Fruit fly (Drosophila melanogaster) whole organism, embryonic: Measurements from ENCODE around the gene CG14383.

Experiments used
- Antp ChIP-seq: fragments of 200-800 bp; sonication (Bioruptor generic); optimal IDR thresholded peaks from 3 replicates; lab custom pipeline; 2016; ENCODE audit warnings: missing biosample characterization, missing genetic modification characterization
- CG11093 ChIP-seq: fragments of 200-800 bp; sonication (Bioruptor generic); IDR thresholded peaks from 3 replicates; pipeline ENCODE4 v1.3.6; 2022; ENCODE audit warnings: missing biosample characterization, missing genetic modification characterization
- CG11398 ChIP-seq: fragments of 200-800 bp; sonication (Bioruptor generic); optimal IDR thresholded peaks from 2 replicates; lab custom pipeline; 2016; ENCODE audit warnings: missing biosample characterization, missing genetic modification characterization
- CG11560 ChIP-seq: fragments of 200-800 bp; sonication (Bioruptor generic); IDR thresholded peaks from 3 replicates; pipeline ENCODE4 v1.3.6; 2022; ENCODE audit warnings: missing biosample characterization, missing genetic modification characterization
- CG12391 ChIP-seq: fragments of 200-800 bp; sonication (Bioruptor generic); optimal IDR thresholded peaks from 3 replicates; lab custom pipeline; 2018; ENCODE audit warnings: missing biosample characterization, mild to moderate bottlenecking, missing genetic modification characterization, moderate library complexity
- CG13123 ChIP-seq: fragments of 200-800 bp; sonication (Bioruptor generic); optimal IDR thresholded peaks from 2 replicates; lab custom pipeline; 2016; ENCODE audit warnings: missing biosample characterization, missing genetic modification characterization
- CG13424 ChIP-seq: fragments of 200-800 bp; sonication (Bioruptor generic); optimal IDR thresholded peaks from 2 replicates; lab custom pipeline; 2019; ENCODE audit warnings: missing biosample characterization, mild to moderate bottlenecking, missing genetic modification characterization, moderate library complexity
- CG17361 ChIP-seq: fragments of 200-800 bp; sonication (Bioruptor generic); IDR thresholded peaks from 3 replicates; pipeline ENCODE4 v1.3.6; 2022; ENCODE audit warnings: missing biosample characterization, missing genetic modification characterization
- CG17385 ChIP-seq: fragments of 200-800 bp; sonication (Bioruptor generic); optimal IDR thresholded peaks from 3 replicates; lab custom pipeline; 2018; ENCODE audit warnings: missing biosample characterization, mild to moderate bottlenecking, missing genetic modification characterization
- CG17612 ChIP-seq: fragments of 200-800 bp; sonication (Bioruptor generic); IDR thresholded peaks from 2 replicates; pipeline ENCODE4 v1.3.6; 2022; ENCODE audit warnings: missing biosample characterization, missing genetic modification characterization
- CG31441 ChIP-seq: fragments of 200-800 bp; sonication (Bioruptor generic); IDR thresholded peaks from 2 replicates; pipeline ENCODE4 v1.3.6; 2022; ENCODE audit warnings: missing biosample characterization, missing genetic modification characterization
- CG5245 ChIP-seq: fragments of 200-800 bp; sonication (Bioruptor generic); optimal IDR thresholded peaks from 3 replicates; lab custom pipeline; 2016; ENCODE audit warnings: missing biosample characterization, missing genetic modification characterization
- CG7839 ChIP-seq: fragments of 200-800 bp; sonication (Bioruptor generic); optimal IDR thresholded peaks from 3 replicates; lab custom pipeline; 2018; ENCODE audit warnings: missing biosample characterization, mild to moderate bottlenecking, missing genetic modification characterization, moderate library complexity
- CG8765 ChIP-seq: fragments of 200-800 bp; sonication (Bioruptor generic); IDR thresholded peaks from 2 replicates; pipeline ENCODE4 v1.3.6; 2022; ENCODE audit warnings: missing biosample characterization, missing genetic modification characterization
- CrebB ChIP-seq: fragments of 200-800 bp; sonication (Bioruptor generic); optimal IDR thresholded peaks from 3 replicates; lab custom pipeline; 2018; ENCODE audit warnings: missing biosample characterization, mild to moderate bottlenecking, missing genetic modification characterization
- Dek ChIP-seq: fragments of 200-800 bp; sonication (Bioruptor generic); optimal IDR thresholded peaks from 3 replicates; lab custom pipeline; 2019; ENCODE audit warnings: missing biosample characterization, mild to moderate bottlenecking, missing genetic modification characterization, moderate library complexity
- Drgx ChIP-seq: fragments of 200-800 bp; sonication (Bioruptor generic); IDR thresholded peaks from 2 replicates; pipeline ENCODE4 v1.3.6; 2022; ENCODE audit warnings: missing biosample characterization, missing genetic modification characterization
- E2f1 ChIP-seq: fragments of 200-800 bp; sonication (Bioruptor generic); IDR thresholded peaks from 2 replicates; pipeline ENCODE4 v1.3.6; 2022; ENCODE audit warnings: missing biosample characterization, missing genetic modification characterization
- Ets65A ChIP-seq: fragments of 200-800 bp; sonication (Bioruptor generic); peaks from one replicate; lab custom pipeline; 2016; ENCODE audit warnings: missing biosample characterization, missing genetic modification characterization
- Gsc ChIP-seq: fragments of 200-800 bp; sonication (Bioruptor generic); IDR thresholded peaks from 2 replicates; pipeline ENCODE4 v1.3.6; 2022; ENCODE audit warnings: missing biosample characterization, missing genetic modification characterization
- HLH4C ChIP-seq: fragments of 200-800 bp; sonication (Bioruptor generic); IDR thresholded peaks from 3 replicates; pipeline ENCODE4 v1.3.6; 2022; ENCODE audit warnings: missing biosample characterization, missing genetic modification characterization; ENCODE audit not compliant: partially characterized antibody
- Mes4 ChIP-seq: fragments of 200-800 bp; sonication (Bioruptor generic); optimal IDR thresholded peaks from 2 replicates; lab custom pipeline; 2016; ENCODE audit warnings: missing biosample characterization, missing genetic modification characterization
- PHDP ChIP-seq: fragments of 200-800 bp; sonication (Bioruptor generic); optimal IDR thresholded peaks from 3 replicates; lab custom pipeline; 2018; ENCODE audit warnings: missing biosample characterization, mild to moderate bottlenecking, missing genetic modification characterization, moderate library complexity
- Poxn ChIP-seq: fragments of 200-800 bp; sonication (Bioruptor generic); IDR thresholded peaks from 2 replicates; pipeline ENCODE4 v1.3.6; 2022; ENCODE audit warnings: missing biosample characterization, missing genetic modification characterization
- Ravus ChIP-seq: fragments of 200-800 bp; sonication (Bioruptor generic); IDR thresholded peaks from 2 replicates; pipeline ENCODE4 v1.3.6; 2022; ENCODE audit warnings: missing biosample characterization, missing genetic modification characterization
- Sin3A ChIP-seq: fragments of >200 bp; optimal IDR thresholded peaks from 2 replicates; lab custom pipeline; 2018
- Stat92E ChIP-seq, 3 experiments: fragments of >200 bp in 2 of 3; fragments of 200-800 bp in 1 of 3; sonication (Bioruptor generic) in 1 of 3; optimal IDR thresholded peaks; 2 replicates each; lab custom pipeline; 2017 to 2019; ENCODE audit warnings: missing biosample characterization in 3 of 3, missing genetic modification characterization in 3 of 3, mild to moderate bottlenecking in 1 of 3, moderate library complexity in 1 of 3
- Trl ChIP-seq, 3 experiments: fragments of >200 bp in 2 of 3; fragments of 200-800 bp in 1 of 3; sonication (Bioruptor generic) in 1 of 3; optimal IDR thresholded peaks; 2 replicates in 1 of 3; 3 replicates in 2 of 3; lab custom pipeline; 2016 to 2017; ENCODE audit warnings: missing biosample characterization in 1 of 3, missing genetic modification characterization in 1 of 3
- Xbp1 ChIP-seq: fragments of 200-800 bp; sonication (Bioruptor generic); optimal IDR thresholded peaks from 3 replicates; lab custom pipeline; 2016; ENCODE audit warnings: missing biosample characterization, mild to moderate bottlenecking, missing genetic modification characterization
- ara ChIP-seq: fragments of 200-800 bp; sonication (Bioruptor generic); IDR thresholded peaks from 2 replicates; pipeline ENCODE4 v1.3.6; 2022; ENCODE audit warnings: missing biosample characterization, missing genetic modification characterization
- az2 ChIP-seq: fragments of 200-800 bp; sonication (Bioruptor generic); optimal IDR thresholded peaks from 3 replicates; lab custom pipeline; 2016; ENCODE audit warnings: missing biosample characterization, missing genetic modification characterization
- cas ChIP-seq: fragments of 200-800 bp; sonication (Bioruptor generic); IDR thresholded peaks from 2 replicates; pipeline ENCODE4 v1.3.6; 2022; ENCODE audit warnings: missing biosample characterization, missing genetic modification characterization
- cg ChIP-seq: fragments of 200-800 bp; sonication (Bioruptor generic); optimal IDR thresholded peaks from 3 replicates; lab custom pipeline; 2019; ENCODE audit warnings: missing biosample characterization, mild to moderate bottlenecking, missing genetic modification characterization, moderate library complexity
- ems ChIP-seq: fragments of 200-800 bp; sonication (Bioruptor generic); optimal IDR thresholded peaks from 3 replicates; lab custom pipeline; 2016; ENCODE audit warnings: missing biosample characterization, missing genetic modification characterization
- en ChIP-seq: fragments of 200-800 bp; sonication (Bioruptor generic); optimal IDR thresholded peaks from 2 replicates; lab custom pipeline; 2016; ENCODE audit warnings: missing biosample characterization, missing genetic modification characterization
- fd3F ChIP-seq: fragments of 200-800 bp; sonication (Bioruptor generic); optimal IDR thresholded peaks from 2 replicates; lab custom pipeline; 2018; ENCODE audit warnings: missing biosample characterization, mild to moderate bottlenecking, missing genetic modification characterization, moderate library complexity
- ftz-f1 ChIP-seq: fragments of 200-800 bp; sonication (Bioruptor generic); optimal IDR thresholded peaks from 2 replicates; lab custom pipeline; 2016; ENCODE audit warnings: missing biosample characterization, missing genetic modification characterization
- gem ChIP-seq: fragments of 200-800 bp; sonication (Bioruptor generic); optimal IDR thresholded peaks from 2 replicates; lab custom pipeline; 2019; ENCODE audit warnings: missing biosample characterization, mild to moderate bottlenecking, missing genetic modification characterization, moderate library complexity
- ham ChIP-seq: fragments of 200-800 bp; sonication (Bioruptor generic); IDR thresholded peaks from 2 replicates; pipeline ENCODE4 v1.3.6; 2022; ENCODE audit warnings: missing biosample characterization, missing genetic modification characterization
- hb ChIP-seq: fragments of 200-800 bp; sonication (Bioruptor generic); IDR thresholded peaks from 3 replicates; pipeline ENCODE4 v1.3.6; 2022; ENCODE audit warnings: missing biosample characterization, missing genetic modification characterization; ENCODE audit not compliant: partially characterized antibody
- kah ChIP-seq: fragments of 200-800 bp; sonication (Bioruptor generic); optimal IDR thresholded peaks from 2 replicates; lab custom pipeline; 2018; ENCODE audit warnings: missing biosample characterization, mild to moderate bottlenecking, missing genetic modification characterization
- lilli ChIP-seq: fragments of 200-800 bp; sonication (Bioruptor generic); optimal IDR thresholded peaks from 3 replicates; lab custom pipeline; 2016; ENCODE audit warnings: missing biosample characterization, missing genetic modification characterization
- mirr ChIP-seq: fragments of 200-800 bp; sonication (Bioruptor generic); optimal IDR thresholded peaks from 3 replicates; lab custom pipeline; 2018; ENCODE audit warnings: missing biosample characterization, mild to moderate bottlenecking, missing genetic modification characterization
- pho ChIP-seq: fragments of 200-800 bp; sonication (Bioruptor generic); optimal IDR thresholded peaks from 2 replicates; lab custom pipeline; 2016; ENCODE audit warnings: missing biosample characterization, missing genetic modification characterization
- prd ChIP-seq, 3 experiments: fragments of >200 bp in 2 of 3; fragments of 200-800 bp in 1 of 3; sonication (Bioruptor generic) in 1 of 3; optimal IDR thresholded peaks in 2 of 3; IDR thresholded peaks in 1 of 3; 2 replicates in 2 of 3; 3 replicates in 1 of 3; pipeline versions ENCODE4 v1.3.6 to Lab custom; 2017 to 2022; ENCODE audit warnings: missing biosample characterization in 1 of 3, missing genetic modification characterization in 1 of 3
- ro ChIP-seq: fragments of 200-800 bp; sonication (Bioruptor generic); IDR thresholded peaks from 2 replicates; pipeline ENCODE4 v1.3.6; 2022; ENCODE audit warnings: missing biosample characterization, missing genetic modification characterization
- shn ChIP-seq: fragments of 200-800 bp; sonication (Bioruptor generic); optimal IDR thresholded peaks from 3 replicates; lab custom pipeline; 2016; ENCODE audit warnings: missing biosample characterization, missing genetic modification characterization
- tin ChIP-seq: fragments of 200-800 bp; sonication (Bioruptor generic); optimal IDR thresholded peaks from 3 replicates; lab custom pipeline; 2016; ENCODE audit warnings: missing biosample characterization, missing genetic modification characterization
- trem ChIP-seq: fragments of 200-800 bp; optimal IDR thresholded peaks from 3 replicates; lab custom pipeline; 2019; ENCODE audit warnings: missing biosample characterization, mild to moderate bottlenecking, missing genetic modification characterization, moderate library complexity
- wor ChIP-seq: fragments of 200-800 bp; sonication (Bioruptor generic); IDR thresholded peaks from 2 replicates; pipeline ENCODE4 v1.3.6; 2022; ENCODE audit warnings: missing biosample characterization, missing genetic modification characterization

Gene CG14383

DNA sequence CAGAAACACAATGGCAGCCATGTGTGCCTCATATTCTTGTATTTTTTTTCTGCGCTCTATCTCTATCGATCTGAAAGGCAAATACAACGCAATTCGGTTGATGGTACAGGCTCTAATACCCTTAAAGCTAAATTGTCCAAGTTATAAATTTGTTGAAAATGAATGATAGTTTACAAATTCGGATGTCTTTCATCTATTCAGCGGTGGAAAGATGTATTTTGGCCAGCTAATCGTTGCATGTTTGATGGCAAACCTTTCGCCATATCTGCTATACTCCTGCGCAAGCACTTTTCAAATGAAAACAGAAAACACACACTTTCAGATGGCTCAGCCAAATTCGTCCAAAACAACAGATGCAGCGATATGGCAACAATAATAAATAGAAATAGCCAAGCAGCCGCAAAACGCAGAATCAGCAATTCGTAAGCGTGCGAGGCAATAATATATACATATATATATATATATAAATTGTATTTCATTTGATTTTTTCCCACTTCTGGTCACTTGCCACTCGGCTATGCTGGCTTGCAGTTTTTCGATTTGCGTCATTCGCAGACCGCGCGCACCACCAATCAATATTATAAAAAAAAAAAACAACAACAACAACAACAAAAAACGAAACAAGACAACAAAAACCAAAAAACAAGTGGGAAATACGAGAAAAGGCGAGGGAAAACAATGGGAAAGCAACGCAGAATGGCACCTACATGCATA lies 26.0 kb upstream of the CG14383 start (continued):
- TF ChIP-seq HLH4C (GFP tag; lab: Robert Waterston, UW) (no peak), Mes4 (GFP tag; lab: Kevin White, UChicago) (no peak), lilli (GFP tag; lab: Kevin White, UChicago) (no peak), mirr (GFP tag; lab: Kevin White, UChicago) (no peak), Sin3A (lab: Kevin White, UChicago) (no peak), CG11093 (GFP tag; lab: Robert Waterston, UW) (no peak), CG12391 (tag; lab: Kevin White, UChicago) (no peak), Trl (optimal IDR thresholded peaks at IDR 0.05; lab: Kevin White, UChicago) (no peak), Trl (GFP tag; optimal IDR thresholded peaks at IDR 0.05; lab: Kevin White, UChicago) (no peak), CG5245 (no peak), CG11398 (GFP tag; lab: Kevin White, UChicago) (no peak), CG13424 (peak; percentile 8), CG11560 (no peak), Xbp1 (GFP tag; lab: Kevin White, UChicago) (peak; percentile 0), az2 (GFP tag; lab: Kevin White, UChicago) (no peak), cg (GFP tag; lab: Kevin White, UChicago) (no peak), pho (GFP tag; lab: Kevin White, UChicago) (no peak), Gsc (GFP tag; lab: Robert Waterston, UW) (no peak), shn (GFP tag; lab: Kevin White, UChicago) (no peak), ro (GFP tag; lab: Robert Waterston, UW) (no peak), Ravus (no peak), ems (no peak), CG17385 (GFP tag; lab: Kevin White, UChicago) (no peak), CG31441 (GFP tag; lab: Robert Waterston, UW) (no peak), CG7839 (tag; lab: Kevin White, UChicago) (peak; percentile 8), cas (GFP tag; lab: Robert Waterston, UW) (no peak), CrebB (tag; lab: Kevin White, UChicago) (no peak), wor (GFP tag; lab: Robert Waterston, UW) (no peak), ham (GFP tag; lab: Robert Waterston, UW) (no peak), PHDP (no peak), trem (no peak), Dek (no peak), Poxn (GFP tag; lab: Robert Waterston, UW) (no peak), prd (optimal IDR thresholded peaks at IDR 0.05; lab: Kevin White, UChicago) (no peak), prd (GFP tag; IDR thresholded peaks at IDR 0.05; lab: Robert Waterston, UW) (peak; percentile 56; the same call in 2 of the 3 replicates), E2f1 (GFP tag; lab: Robert Waterston, UW) (no peak), gem (peak; percentile 29), fd3F (GFP tag; lab: Kevin White, UChicago) (no peak), CG17612 (no peak), Drgx (peak; percentile 55), ara (GFP tag; lab: Robert Waterston, UW) (0 out of 2 replicates have a peak, but pooled peaks have one; percentile 33), ftz-f1 (GFP tag; lab: Kevin White, UChicago) (no peak), en (GFP tag; lab: Kevin White, UChicago) (no peak), Antp (GFP tag; lab: Kevin White, UChicago) (no peak), Stat92E (GFP tag; optimal IDR thresholded peaks at IDR 0.05; lab: Kevin White, UChicago) (peak in 1 of 3 experiments; percentile 20), hb (GFP tag; lab: Robert Waterston, UW) (no peak), CG8765 (no peak), CG13123 (GFP tag; lab: Kevin White, UChicago) (no peak), kah (GFP tag; lab: Kevin White, UChicago) (no peak), tin (GFP tag; lab: Kevin White, UChicago) (no peak), Ets65A (GFP tag; lab: Kevin White, UChicago) (no peak), CG17361 (0 out of 3 replicates have a peak, but pooled peaks have one; percentile 18)
